Worm (Caenorhabditis elegans) whole organism, early embryonic: Measurements from ENCODE around the gene ptr-6.

Experiments
- B0310.2 ChIP-seq: sonication (generic microtip); optimal IDR thresholded peaks from 2 replicates; lab custom pipeline; 2016; ENCODE audit warnings: mild to moderate bottlenecking, missing genetic modification characterization, missing compliant biosample characterization
- ama-1 ChIP-seq: fragments of 150-350 bp; optimal IDR thresholded peaks from 2 replicates; lab custom pipeline; 2014
- flt-1 ChIP-seq: fragments of 200-800 bp; sonication (Bioruptor generic); IDR thresholded peaks from 2 replicates; pipeline ENCODE4 v1.3.6; 2022; ENCODE audit warnings: missing genetic modification characterization, missing compliant biosample characterization
- pes-1 ChIP-seq: fragments of 200-800 bp; sonication (Bioruptor generic); IDR thresholded peaks from 2 replicates; pipeline ENCODE4 v1.3.6; 2022; ENCODE audit warnings: missing genetic modification reagents, missing genetic modification characterization, missing compliant biosample characterization

DNA sequence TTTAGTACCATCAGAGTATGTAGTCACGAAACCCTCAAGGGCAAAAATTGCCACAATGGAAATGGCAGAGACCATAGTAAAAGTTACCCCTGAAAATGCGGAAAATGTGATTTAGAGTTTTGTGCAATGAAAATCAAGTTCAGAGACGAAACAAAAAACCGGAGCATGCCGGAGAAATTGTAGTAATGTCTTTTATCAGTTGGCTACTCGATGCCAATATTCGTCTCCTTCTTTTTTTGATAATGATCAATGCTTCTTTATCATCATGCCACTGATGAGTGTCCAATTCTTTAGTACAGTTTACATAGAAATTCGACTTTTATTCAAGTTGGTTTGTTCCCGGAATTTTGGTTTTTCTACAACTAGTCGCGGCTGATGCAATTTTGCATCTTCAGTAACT, 10.9 kb downstream of the ptr-6 start, which contains the start of gene pho-1:
- TF ChIP-seq ama-1 (lab: Kevin White, UChicago) (no peak), flt-1 (GFP tag; lab: Robert Waterston, UW) (no peak), B0310.2 (no peak), pes-1 (GFP tag; lab: Robert Waterston, UW) (no peak)
